Worm (Caenorhabditis elegans): ENCODE measurements around the gene F58A4.6.

DNA sequence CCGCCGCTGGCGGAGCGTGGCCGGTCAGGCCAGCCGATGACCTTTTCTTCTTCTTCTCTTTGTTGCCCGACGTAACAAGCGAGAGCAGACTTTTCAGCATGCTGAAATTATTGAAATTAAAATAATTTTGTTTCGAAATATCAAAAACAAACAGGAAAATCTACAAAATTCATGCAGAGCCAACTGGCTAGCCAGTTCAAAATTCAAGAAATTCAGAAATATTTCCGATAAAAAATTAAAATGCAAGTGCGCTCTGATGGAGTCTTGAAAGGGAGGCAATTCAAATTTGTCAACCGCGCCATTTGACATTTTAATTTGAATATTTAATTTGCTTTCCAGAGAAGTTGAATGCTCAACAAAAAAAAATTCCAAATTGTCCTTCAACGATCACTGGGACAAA, 13.6 kb upstream of the F58A4.6 start, which contains the start of gene F58A4.2:
- TF ChIP-seq ZK185.1 (tag; optimal IDR thresholded peaks at IDR 0.05; ENCODE audit: poor library complexity, severe bottlenecking) (no peak), F49E8.2 (tag; optimal IDR thresholded peaks at IDR 0.05; ENCODE audit: insufficient read depth) (no peak), tlf-1 (GFP tag; optimal IDR thresholded peaks at IDR 0.05) (no peak), snpc-4 (GFP tag; optimal IDR thresholded peaks at IDR 0.05) (no peak), snpc-4 (tag; optimal IDR thresholded peaks at IDR 0.05) (no peak)

Data from whole organism, young adult.